Worm (Caenorhabditis elegans): Measurements from ENCODE around the gene cnc-3.

The cnc-3 gene

ce11 chrV:1471977-1472376 is 24.2 kb downstream of the cnc-3 start:
- TF ChIP-seq ceh-16 (tag; optimal IDR thresholded peaks at IDR 0.05) (no peak), nhr-237 (tag; optimal IDR thresholded peaks at IDR 0.05) (no peak), elt-3 (tag; optimal IDR thresholded peaks at IDR 0.05) (no peak), jun-1 (tag; optimal IDR thresholded peaks at IDR 0.05) (no peak), pqm-1 (tag; optimal IDR thresholded peaks at IDR 0.05) (no peak), unc-39 (tag; optimal IDR thresholded peaks at IDR 0.05) (no peak), nhr-67 (tag; optimal IDR thresholded peaks at IDR 0.05) (no peak), nhr-43 (tag; optimal IDR thresholded peaks at IDR 0.05; ENCODE audit: poor library complexity, severe bottlenecking) (no peak), ZK546.5 (tag; optimal IDR thresholded peaks at IDR 0.05) (no peak), egl-5 (tag; optimal IDR thresholded peaks at IDR 0.05) (no peak), ztf-11 (tag; optimal IDR thresholded peaks at IDR 0.05) (no peak), tbx-2 (tag; optimal IDR thresholded peaks at IDR 0.05) (no peak), egl-27 (tag; optimal IDR thresholded peaks at IDR 0.05) (no peak), nhr-12 (tag; optimal IDR thresholded peaks at IDR 0.05) (no peak), ceh-28 (tag; optimal IDR thresholded peaks at IDR 0.05) (no peak), ama-1 (optimal IDR thresholded peaks at IDR 0.05) (no peak)

DNA sequence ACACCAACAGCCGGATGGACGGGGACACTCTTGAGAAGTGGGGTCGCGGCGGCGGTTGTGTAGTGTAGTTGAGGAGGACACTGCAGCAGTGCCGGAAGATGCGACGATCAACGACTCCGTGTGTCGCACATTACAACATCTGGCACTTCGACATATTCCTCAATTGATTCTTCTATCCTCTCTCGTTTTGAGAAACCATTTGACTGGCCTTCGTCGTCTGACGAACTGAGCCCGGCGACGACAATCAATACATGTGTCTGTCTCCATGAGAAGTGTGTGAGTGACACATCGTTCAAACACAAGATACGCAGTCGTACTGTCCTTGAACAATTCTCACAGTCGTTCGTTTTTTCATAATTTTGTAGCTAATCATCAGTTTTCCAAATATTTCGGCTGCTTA is 24.8 kb downstream of the cnc-3 start:
- TF ChIP-seq ZK546.5 (tag; optimal IDR thresholded peaks at IDR 0.05) (no peak), hmg-11 (tag; optimal IDR thresholded peaks at IDR 0.05) (no peak), elt-2 (tag; optimal IDR thresholded peaks at IDR 0.05) (no peak), lin-39 (tag; optimal IDR thresholded peaks at IDR 0.05) (peak; percentile 7), nhr-25 (tag; optimal IDR thresholded peaks at IDR 0.05) (peak; percentile 57), nhr-76 (tag; optimal IDR thresholded peaks at IDR 0.05) (no peak)

DNA sequence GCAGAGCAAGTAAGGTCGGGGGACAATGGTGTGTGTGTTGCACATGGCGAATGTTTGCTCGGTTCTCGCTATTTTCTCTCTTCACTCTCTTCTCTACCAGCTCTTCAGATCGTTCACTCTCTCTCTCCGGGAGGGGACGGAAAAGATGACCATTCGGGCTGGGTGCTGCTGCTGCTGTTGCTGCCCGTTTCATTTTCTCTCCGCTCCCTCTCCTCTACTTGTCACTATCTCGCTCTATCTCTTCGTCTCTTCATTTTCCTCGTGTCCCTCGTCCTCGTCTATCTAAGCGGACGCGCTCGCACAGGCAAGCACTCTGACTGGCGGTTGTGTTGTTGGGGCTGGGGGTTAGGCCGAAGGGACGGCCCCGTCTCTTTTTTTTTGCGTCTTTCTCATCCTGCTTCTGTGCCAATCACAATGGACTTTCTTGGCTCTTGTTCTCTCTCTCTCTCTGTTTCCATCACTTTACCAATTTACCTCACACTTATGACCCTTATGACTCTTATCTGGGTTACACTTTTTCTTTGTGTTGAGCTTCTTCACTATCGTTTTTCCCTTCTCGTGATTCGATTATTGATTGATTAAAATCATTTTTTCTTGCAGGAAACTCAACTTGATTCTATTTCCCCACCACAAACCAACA is 26.8 kb downstream of the cnc-3 start, which contains the start of the genes F53E2.2 and unc-60:
Gene F53E2.2 (plus strand): TSS at position 601 of the 640 bp plus-strand sequence.
Gene unc-60 (plus strand): TSS at position 601 of the 640 bp plus-strand sequence.
- TF ChIP-seq ZK546.5 (tag; optimal IDR thresholded peaks at IDR 0.05), result no peak
- TF ChIP-seq pqm-1 (tag; optimal IDR thresholded peaks at IDR 0.05), result no peak
- TF ChIP-seq egl-27 (tag; optimal IDR thresholded peaks at IDR 0.05), result no peak
- TF ChIP-seq mml-1 (tag; optimal IDR thresholded peaks at IDR 0.05), result no peak
- no peak for TF ChIP-seq zag-1 (tag; optimal IDR thresholded peaks at IDR 0.05)
- peak; percentile 43 for TF ChIP-seq lin-15B (tag; optimal IDR thresholded peaks at IDR 0.05)
- no peak for TF ChIP-seq ceh-16 (tag; optimal IDR thresholded peaks at IDR 0.05)
- TF ChIP-seq nhr-25 (tag; optimal IDR thresholded peaks at IDR 0.05), result no peak
- TF ChIP-seq fos-1 (tag; optimal IDR thresholded peaks at IDR 0.05), result no peak
- TF ChIP-seq nhr-11 (tag; optimal IDR thresholded peaks at IDR 0.05), result no peak
- peak; percentile 21 for TF ChIP-seq fkh-10 (GFP tag; optimal IDR thresholded peaks at IDR 0.05)
- TF ChIP-seq skn-1 (tag; optimal IDR thresholded peaks at IDR 0.05), result no peak
- no peak for TF ChIP-seq ceh-82 (tag; optimal IDR thresholded peaks at IDR 0.05)
- TF ChIP-seq nfya-1 (tag; optimal IDR thresholded peaks at IDR 0.05; ENCODE audit: insufficient read depth), result peak; percentile 89
- TF ChIP-seq R02D3.7 (tag; optimal IDR thresholded peaks at IDR 0.05), result no peak
- TF ChIP-seq nhr-237 (tag; optimal IDR thresholded peaks at IDR 0.05), result no peak
- TF ChIP-seq tbx-2 (tag; optimal IDR thresholded peaks at IDR 0.05), result no peak
- TF ChIP-seq nhr-12 (tag; optimal IDR thresholded peaks at IDR 0.05), result no peak
- peak; percentile 10 for TF ChIP-seq elt-1 (tag; optimal IDR thresholded peaks at IDR 0.05)
- peak; percentile 92 for TF ChIP-seq hmg-11 (tag; optimal IDR thresholded peaks at IDR 0.05)
- TF ChIP-seq sea-2 (GFP tag; optimal IDR thresholded peaks at IDR 0.05), result no peak
- no peak for TF ChIP-seq aly-2 (tag; optimal IDR thresholded peaks at IDR 0.05)
- peak; percentile 47 for TF ChIP-seq unc-62 (GFP tag; optimal IDR thresholded peaks at IDR 0.05)
- peak; percentile 57 for TF ChIP-seq elt-2 (tag; optimal IDR thresholded peaks at IDR 0.05)
- TF ChIP-seq egl-5 (tag; optimal IDR thresholded peaks at IDR 0.05), result peak; percentile 17
- TF ChIP-seq fkh-2 (tag; optimal IDR thresholded peaks at IDR 0.05), result no peak
- peak; percentile 54 for TF ChIP-seq lsy-12 (tag; optimal IDR thresholded peaks at IDR 0.05)
- peak; percentile 24 for TF ChIP-seq lin-39 (tag; optimal IDR thresholded peaks at IDR 0.05)
- TF ChIP-seq jun-1 (tag; optimal IDR thresholded peaks at IDR 0.05), result no peak
- TF ChIP-seq nhr-43 (tag; optimal IDR thresholded peaks at IDR 0.05; ENCODE audit: poor library complexity, severe bottlenecking), result peak; percentile 9
- no peak for TF ChIP-seq daf-12 (tag; optimal IDR thresholded peaks at IDR 0.05)
- TF ChIP-seq ama-1 (optimal IDR thresholded peaks at IDR 0.05), result peak; percentile 60
- TF ChIP-seq snpc-4 (tag; optimal IDR thresholded peaks at IDR 0.05), result peak; percentile 8
- TF ChIP-seq ztf-11 (tag; optimal IDR thresholded peaks at IDR 0.05), result no peak
- peak; percentile 75 for TF ChIP-seq pha-4 (tag; optimal IDR thresholded peaks at IDR 0.05)
- TF ChIP-seq nhr-77 (tag; optimal IDR thresholded peaks at IDR 0.05), result no peak
